Fruit fly (Drosophila melanogaster) whole organism, wandering third instar larva: ENCODE measurements around the gene CG31178.

Experiments used
- Dfd ChIP-seq: fragments of >200 bp; optimal IDR thresholded peaks from 2 replicates; lab custom pipeline; 2017; ENCODE audit warnings: missing biosample characterization, missing genetic modification characterization
- Myc ChIP-seq: fragments of >200 bp; optimal IDR thresholded peaks from 2 replicates; lab custom pipeline; 2017
- N ChIP-seq: fragments of >200 bp; optimal IDR thresholded peaks from 2 replicates; lab custom pipeline; 2018; ENCODE audit warnings: missing biosample characterization, missing external identifiers, missing genetic modification characterization
- br ChIP-seq: fragments of 200-800 bp; sonication (Bioruptor generic); optimal IDR thresholded peaks from 2 replicates; lab custom pipeline; 2016; ENCODE audit warnings: missing biosample characterization, missing genetic modification characterization
- sv ChIP-seq: fragments of 200-800 bp; sonication (Bioruptor generic); optimal IDR thresholded peaks from 3 replicates; lab custom pipeline; 2016; ENCODE audit warnings: missing biosample characterization, missing genetic modification characterization
- usp ChIP-seq: fragments of >200 bp; optimal IDR thresholded peaks from 2 replicates; lab custom pipeline; 2017; ENCODE audit warnings: missing biosample characterization, missing genetic modification characterization
- woc ChIP-seq: sonication (Bioruptor generic); optimal IDR thresholded peaks from 2 replicates; lab custom pipeline; 2016; ENCODE audit warnings: missing biosample characterization, mild to moderate bottlenecking, missing genetic modification characterization

DNA sequence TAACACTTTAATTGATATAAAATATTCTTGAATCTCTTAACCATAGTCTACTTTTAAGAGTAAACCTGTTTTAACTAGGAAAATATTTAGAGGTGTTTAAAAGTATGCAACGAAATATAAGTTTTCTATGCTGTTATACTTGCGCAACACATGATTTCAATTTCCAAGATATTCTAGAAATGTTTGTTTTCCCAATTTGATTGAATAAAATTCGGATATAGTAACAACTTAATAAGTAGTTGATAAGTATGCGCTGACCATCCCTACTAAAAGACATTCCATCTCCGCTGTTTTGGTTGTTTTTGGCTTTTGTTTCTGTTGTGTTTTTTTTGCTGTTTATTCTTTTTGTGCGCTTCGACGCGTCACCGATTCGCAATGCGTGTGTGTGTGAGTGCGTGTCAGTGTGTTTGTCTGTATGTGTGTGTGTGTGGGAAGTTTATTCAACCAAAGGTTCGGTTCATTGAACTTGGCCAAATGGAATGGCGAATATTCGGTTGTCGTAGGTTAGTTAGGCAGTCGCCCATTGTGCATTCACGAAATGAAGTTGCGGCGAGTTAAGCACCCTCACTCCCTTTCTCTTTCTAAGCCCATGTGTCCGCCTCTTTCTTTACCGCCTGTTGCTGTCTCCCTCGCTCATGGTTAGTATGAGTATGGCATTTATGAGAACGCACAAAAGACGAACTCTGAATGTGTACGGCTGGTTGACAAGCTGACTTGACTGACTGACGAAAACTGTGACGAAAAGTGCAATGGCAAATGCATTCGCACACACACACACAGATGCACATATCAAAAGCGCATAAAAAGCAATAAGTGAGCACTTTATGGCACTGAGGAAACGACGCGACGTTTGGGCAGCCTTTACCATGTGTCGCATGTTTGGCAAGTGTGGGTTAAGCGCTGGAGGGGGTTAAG, 22.7 kb downstream of the CG31178 start:
- TF ChIP-seq br (GFP tag; lab: Kevin White, UChicago) (no peak), sv (no peak), N (no peak), Myc (lab: Kevin White, UChicago) (no peak), Dfd (no peak), woc (GFP tag; lab: Kevin White, UChicago) (no peak), usp (no peak)
